Worm (Caenorhabditis elegans) whole organism, L1 larva: ENCODE data around the gene srg-13.

Experiments
- C04F5.9 ChIP-seq: sonication (generic microtip); optimal IDR thresholded peaks from 2 replicates; lab custom pipeline; 2016; ENCODE audit warnings: missing genetic modification characterization, missing compliant biosample characterization
- C16A3.4 ChIP-seq: fragments of 150-350 bp; optimal IDR thresholded peaks from 2 replicates; lab custom pipeline; 2014; ENCODE audit warnings: missing biosample characterization, missing genetic modification characterization
- alr-1 ChIP-seq: fragments of 200-800 bp; sonication (Bioruptor generic); optimal IDR thresholded peaks from 2 replicates; lab custom pipeline; 2018; ENCODE audit warnings: borderline replicate concordance, mild to moderate bottlenecking, missing genetic modification characterization, missing compliant biosample characterization
- aly-2 ChIP-seq: fragments of 150-350 bp; optimal IDR thresholded peaks from 2 replicates; lab custom pipeline; 2014; ENCODE audit warnings: missing biosample characterization, missing genetic modification characterization
- blmp-1 ChIP-seq: fragments of 150-350 bp; optimal IDR thresholded peaks from 2 replicates; lab custom pipeline; 2014; ENCODE audit warnings: missing biosample characterization, missing genetic modification characterization
- ceh-63 ChIP-seq: fragments of 200-800 bp; sonication (Bioruptor generic); optimal IDR thresholded peaks from 2 replicates; lab custom pipeline; 2018; ENCODE audit warnings: mild to moderate bottlenecking, missing genetic modification characterization, missing compliant biosample characterization
- ceh-8 ChIP-seq: fragments of 200-800 bp; sonication (Bioruptor generic); optimal IDR thresholded peaks from 2 replicates; lab custom pipeline; 2018; ENCODE audit warnings: mild to moderate bottlenecking, missing genetic modification characterization, moderate library complexity, missing compliant biosample characterization
- ces-1 ChIP-seq: fragments of 150-350 bp; optimal IDR thresholded peaks from 2 replicates; lab custom pipeline; 2014; ENCODE audit warnings: missing biosample characterization, missing genetic modification reagents, missing genetic modification characterization
- dpl-1 ChIP-seq, 3 experiments: fragments of 150-350 bp in 2 of 3; sonication (generic microtip) in 1 of 3; optimal IDR thresholded peaks; 2 replicates each; lab custom pipeline; 2014 to 2017; ENCODE audit warnings: missing biosample characterization in 3 of 3, missing genetic modification characterization in 3 of 3, missing genetic modification reagents in 3 of 3
- dsc-1 ChIP-seq: sonication (generic microtip); optimal IDR thresholded peaks from 2 replicates; lab custom pipeline; 2016; ENCODE audit warnings: mild to moderate bottlenecking, missing genetic modification characterization, missing compliant biosample characterization
- efl-1 ChIP-seq, 4 experiments: fragments of 150-350 bp; optimal IDR thresholded peaks in 3 of 4; peaks in 1 of 4; 1 replicate in 1 of 4; 2 replicates in 3 of 4; lab custom pipeline; 2014; ENCODE audit warnings: missing biosample characterization in 2 of 4, missing genetic modification characterization in 2 of 4, missing genetic modification reagents in 2 of 4
- efl-3 ChIP-seq: fragments of 200-800 bp; sonication (Bioruptor generic); optimal IDR thresholded peaks from 2 replicates; lab custom pipeline; 2018; ENCODE audit warnings: mild to moderate bottlenecking, missing genetic modification characterization, missing compliant biosample characterization
- egl-13 ChIP-seq: sonication (generic microtip); optimal IDR thresholded peaks from 2 replicates; lab custom pipeline; 2016; ENCODE audit warnings: missing genotype, missing genetic modification reagents, missing genetic modification characterization, missing compliant biosample characterization
- egl-27 ChIP-seq, 2 experiments: fragments of 150-350 bp in 1 of 2; sonication (generic microtip); optimal IDR thresholded peaks; 3 replicates each; lab custom pipeline; 2017 to 2018; ENCODE audit warnings: missing biosample characterization in 2 of 2, missing genetic modification characterization in 2 of 2, missing genetic modification reagents in 2 of 2
- elt-2 ChIP-seq: sonication (generic microtip); optimal IDR thresholded peaks from 2 replicates; lab custom pipeline; 2016; ENCODE audit warnings: missing genetic modification characterization, mild to moderate bottlenecking, inconsistent platforms, missing compliant biosample characterization, missing genetic modification reagents
- ets-5 ChIP-seq: fragments of 200-800 bp; sonication (Bioruptor generic); IDR thresholded peaks from 2 replicates; pipeline ENCODE4 v1.3.6; 2022; ENCODE audit warnings: missing genetic modification characterization, missing compliant biosample characterization
- fkh-4 ChIP-seq: sonication (generic microtip); optimal IDR thresholded peaks from 2 replicates; lab custom pipeline; 2016; ENCODE audit warnings: missing compliant biosample characterization, missing genetic modification characterization, borderline replicate concordance
- fkh-8 ChIP-seq: sonication (generic microtip); optimal IDR thresholded peaks from 2 replicates; lab custom pipeline; 2016; ENCODE audit warnings: mild to moderate bottlenecking, missing genetic modification characterization, missing compliant biosample characterization
- grh-1 ChIP-seq: fragments of 200-800 bp; sonication (Bioruptor generic); IDR thresholded peaks from 2 replicates; pipeline ENCODE4 v1.3.6; 2022; ENCODE audit warnings: missing genetic modification reagents, missing genetic modification characterization, missing compliant biosample characterization
- hlh-4 ChIP-seq: sonication (generic microtip); optimal IDR thresholded peaks from 2 replicates; lab custom pipeline; 2016; ENCODE audit warnings: mild to moderate bottlenecking, missing genetic modification characterization, missing compliant biosample characterization
- hpl-2 ChIP-seq: fragments of 150-350 bp; optimal IDR thresholded peaks from 2 replicates; lab custom pipeline; 2014; ENCODE audit warnings: missing biosample characterization, missing genetic modification reagents, missing genetic modification characterization
- isw-1 ChIP-seq: fragments of 200-800 bp; sonication (Bioruptor generic); IDR thresholded peaks from 2 replicates; pipeline ENCODE4 v1.3.6; 2022; ENCODE audit warnings: missing genetic modification characterization, missing compliant biosample characterization
- jun-1 ChIP-seq: fragments of 150-350 bp; optimal IDR thresholded peaks from 2 replicates; lab custom pipeline; 2014; ENCODE audit warnings: missing biosample characterization, missing genetic modification reagents, missing genetic modification characterization
- lin-14 ChIP-seq: fragments of 200-800 bp; sonication (Bioruptor generic); optimal IDR thresholded peaks from 2 replicates; lab custom pipeline; 2018; ENCODE audit warnings: mild to moderate bottlenecking, missing genetic modification characterization, moderate library complexity, missing compliant biosample characterization
- lin-35 ChIP-seq, 2 experiments: fragments of 150-350 bp; optimal IDR thresholded peaks; 2 replicates each; lab custom pipeline; 2014; ENCODE audit warnings: missing biosample characterization in 2 of 2, missing genetic modification characterization in 2 of 2, missing genetic modification reagents in 2 of 2
- lin-39 ChIP-seq: fragments of 150-350 bp; optimal IDR thresholded peaks from 2 replicates; lab custom pipeline; 2014; ENCODE audit warnings: missing biosample characterization, missing genetic modification reagents, missing genetic modification characterization
- mab-9 ChIP-seq: fragments of 200-800 bp; sonication (Bioruptor generic); IDR thresholded peaks from 2 replicates; pipeline ENCODE4 v1.3.6; 2022; ENCODE audit warnings: missing genetic modification reagents, missing genetic modification characterization, missing compliant biosample characterization
- mdl-1 ChIP-seq, 2 experiments: fragments of 150-350 bp; optimal IDR thresholded peaks; 2 replicates each; lab custom pipeline; 2014 to 2017; ENCODE audit warnings: missing biosample characterization in 2 of 2, missing genetic modification characterization in 2 of 2, inconsistent platforms in 1 of 2
- mef-2 ChIP-seq: fragments of 150-350 bp; optimal IDR thresholded peaks from 2 replicates; lab custom pipeline; 2014; ENCODE audit warnings: missing biosample characterization, missing genetic modification characterization
- nhr-12 ChIP-seq: sonication (generic microtip); optimal IDR thresholded peaks from 2 replicates; lab custom pipeline; 2017; ENCODE audit warnings: missing biosample characterization, missing genetic modification characterization
- nhr-19 ChIP-seq: fragments of 200-800 bp; sonication (Bioruptor generic); conservative IDR thresholded peaks from 2 replicates; pipeline ENCODE4 v1.3.6; 2022; ENCODE audit warnings: missing genetic modification characterization, missing compliant biosample characterization
- nhr-20 ChIP-seq: sonication (generic microtip); optimal IDR thresholded peaks from 2 replicates; lab custom pipeline; 2016; ENCODE audit warnings: mild to moderate bottlenecking, missing genetic modification characterization, missing compliant biosample characterization
- nhr-76 ChIP-seq: sonication (generic microtip); optimal IDR thresholded peaks from 2 replicates; lab custom pipeline; 2017; ENCODE audit warnings: missing biosample characterization, missing genetic modification characterization
- nhr-85 ChIP-seq: sonication (generic microtip); peaks from one replicate; lab custom pipeline; 2016; ENCODE audit warnings: missing genetic modification characterization, inconsistent platforms, missing compliant biosample characterization
- pag-3 ChIP-seq: sonication (generic microtip); optimal IDR thresholded peaks from 2 replicates; lab custom pipeline; 2017; ENCODE audit warnings: missing genetic modification characterization, mild to moderate bottlenecking, missing compliant biosample characterization, antibody characterized with exemption, borderline replicate concordance; ENCODE audit not compliant: insufficient read depth
- rnt-1 ChIP-seq: sonication (generic microtip); optimal IDR thresholded peaks from 2 replicates; lab custom pipeline; 2016; ENCODE audit warnings: mild to moderate bottlenecking, missing genetic modification characterization, moderate library complexity, missing compliant biosample characterization
- sox-4 ChIP-seq: sonication (generic microtip); optimal IDR thresholded peaks from 2 replicates; lab custom pipeline; 2016; ENCODE audit warnings: missing genetic modification characterization, missing compliant biosample characterization
- tlp-1 ChIP-seq: fragments of 150-350 bp; optimal IDR thresholded peaks from 2 replicates; lab custom pipeline; 2014; ENCODE audit warnings: missing biosample characterization, missing genetic modification characterization
- unc-30 ChIP-seq: sonication (generic microtip); optimal IDR thresholded peaks from 2 replicates; lab custom pipeline; 2017; ENCODE audit warnings: missing biosample characterization, missing genetic modification characterization
- unc-86 ChIP-seq: sonication (generic microtip); optimal IDR thresholded peaks from 2 replicates; lab custom pipeline; 2016; ENCODE audit warnings: missing genetic modification characterization, missing compliant biosample characterization
- ztf-4 ChIP-seq: fragments of 150-350 bp; optimal IDR thresholded peaks from 2 replicates; lab custom pipeline; 2014; ENCODE audit warnings: missing biosample characterization, missing genetic modification characterization

srg-13 gene

ce11 chrIII:4634947-4635346, 37.1 kb upstream of the srg-13 start, which contains the start of gene clec-153:
clec-153 (plus strand) TSS chrIII:4635247.
- TF ChIP-seq hpl-2 (GFP tag; lab: Kevin White, UChicago): no peak
- TF ChIP-seq sox-4 (tag; lab: Kevin White, UChicago): no peak
- no peak for TF ChIP-seq nhr-20
- TF ChIP-seq alr-1 (tag; lab: Kevin White, UChicago): no peak
- TF ChIP-seq mab-9 (GFP tag; lab: Robert Waterston, UW): no peak
- no peak for TF ChIP-seq grh-1 (GFP tag; lab: Robert Waterston, UW)
- TF ChIP-seq, all 84 proteins: peak for 0

DNA sequence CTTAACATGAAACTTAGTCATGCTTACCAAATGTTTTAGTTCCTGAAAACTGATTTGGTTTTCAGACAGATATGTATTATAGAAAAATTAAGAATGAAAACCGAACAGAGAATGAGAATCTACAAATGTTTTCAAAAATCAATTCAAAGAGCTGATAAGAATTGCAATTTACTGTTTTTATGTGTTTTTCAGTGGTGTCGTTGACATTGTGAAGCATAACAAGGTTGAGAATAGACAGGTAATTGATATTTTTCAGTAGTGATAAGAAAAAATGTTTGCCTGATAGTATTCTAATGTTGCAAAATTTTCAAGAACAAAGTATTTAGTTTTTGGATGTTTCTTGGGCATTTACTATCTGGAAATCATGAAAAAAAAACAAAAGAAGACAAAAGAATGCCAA, 28.8 kb upstream of the srg-13 start, which contains the start of gene pfas-1:
Gene pfas-1, minus strand, starts transcription at position 49 of the 400 bp plus-strand sequence.
- TF ChIP-seq elt-2 (tag; lab: Kevin White, UChicago) (peak; percentile 21), ztf-4 (tag; lab: Kevin White, UChicago) (no peak), tlp-1 (tag; lab: Kevin White, UChicago) (peak; percentile 41)

DNA sequence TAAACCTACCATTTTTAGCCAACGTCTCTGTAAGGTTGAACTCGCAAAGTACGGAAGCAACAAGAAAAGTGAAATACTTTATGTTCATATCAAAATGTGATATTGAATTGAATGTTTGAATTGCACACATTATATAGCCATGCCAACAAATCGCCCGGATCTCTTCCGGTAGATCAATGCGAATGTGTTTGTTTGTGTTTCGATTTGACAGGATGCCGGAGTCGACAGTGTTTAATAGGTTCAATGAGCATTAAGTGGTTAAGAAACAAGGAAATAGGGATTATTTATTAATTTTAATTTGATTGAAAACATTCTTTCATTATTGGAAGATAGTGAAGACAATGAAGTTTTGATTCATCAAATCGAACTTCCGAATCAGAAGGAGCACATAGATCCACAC, 25.8 kb upstream of the srg-13 start, which contains the start of gene pqn-29:
Gene pqn-29, minus strand, starts transcription at position 101 of the 400 bp plus-strand sequence.
- TF ChIP-seq ets-5 (GFP tag; lab: Robert Waterston, UW) (no peak), egl-13 (tag; lab: Kevin White, UChicago) (no peak), hlh-4 (tag; lab: Kevin White, UChicago) (no peak)

DNA sequence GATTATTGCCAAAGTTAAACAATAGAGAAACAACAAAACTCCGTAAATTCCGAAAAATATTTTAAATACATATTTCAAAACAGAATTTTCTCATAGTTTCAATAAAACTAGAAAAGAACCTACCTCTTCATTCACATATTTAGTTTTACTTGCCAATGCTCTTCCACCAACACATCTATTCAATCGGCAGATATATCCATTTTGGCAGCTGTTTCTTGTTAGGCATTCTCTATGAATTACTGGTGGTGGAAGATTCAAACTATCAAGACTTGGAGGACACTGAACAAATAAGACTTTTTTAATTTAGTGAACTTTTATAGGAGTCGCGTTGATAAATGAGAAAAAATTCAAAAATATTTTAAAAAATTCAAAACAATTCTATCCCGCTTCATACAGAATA, 24.7 kb upstream of the srg-13 start:
- TF ChIP-seq efl-3 (GFP tag; lab: Kevin White, UChicago) (no peak), fkh-4 (tag; lab: Kevin White, UChicago) (peak; percentile 71), dsc-1 (tag; lab: Kevin White, UChicago) (peak; percentile 94), ceh-63 (GFP tag; lab: Kevin White, UChicago) (no peak)

DNA sequence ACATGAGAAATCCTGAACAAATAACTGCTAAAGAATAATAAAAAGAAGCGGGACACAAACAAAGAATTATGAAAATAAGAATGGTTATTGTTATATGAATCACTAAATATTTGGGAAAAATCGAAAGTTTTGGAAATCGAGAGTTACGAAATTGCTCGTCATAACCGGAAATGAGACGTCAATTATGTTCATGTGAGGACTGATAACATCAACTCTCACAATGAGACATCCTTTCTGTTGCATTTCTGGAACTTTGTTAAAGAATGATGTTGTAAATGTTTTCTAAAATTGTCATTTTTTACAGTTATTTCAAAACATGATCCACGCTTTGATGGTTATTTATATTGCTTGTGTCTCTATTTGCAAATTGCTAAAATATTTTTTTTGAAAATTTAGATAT, 24.2 kb upstream of the srg-13 start, which contains the start of gene T23F11.6:
Gene T23F11.6, minus strand, starts transcription at position 45 of the 400 bp plus-strand sequence.
- TF ChIP-seq unc-30: no peak
- no peak for TF ChIP-seq ceh-8
- TF ChIP-seq nhr-12 (tag; lab: Kevin White, UChicago): no peak
- TF ChIP-seq unc-86: no peak
- TF ChIP-seq blmp-1 (tag; lab: Kevin White, UChicago): no peak
- TF ChIP-seq dpl-1 (GFP tag; optimal IDR thresholded peaks at IDR 0.05; lab: Kevin White, UChicago): no peak
- no peak for TF ChIP-seq C16A3.4 (tag; lab: Kevin White, UChicago)
- TF ChIP-seq lin-35 (GFP tag; optimal IDR thresholded peaks at IDR 0.05; lab: Kevin White, UChicago): no peak
- no peak for TF ChIP-seq ces-1 (GFP tag; lab: Kevin White, UChicago)
- no peak for TF ChIP-seq nhr-85 (tag; lab: Kevin White, UChicago)
- TF ChIP-seq C04F5.9 (tag; lab: Kevin White, UChicago): no peak
- no peak for TF ChIP-seq jun-1 (tag; lab: Kevin White, UChicago)

ce11 chrIII:4649363-4649768, 22.7 kb upstream of the srg-13 start:
- peak; percentile 100 for TF ChIP-seq lin-14 (GFP tag; lab: Kevin White, UChicago)
- peak; percentile 12 for TF ChIP-seq pag-3 (tag; lab: Kevin White, UChicago)
- peak; percentile 94 to 100 for TF ChIP-seq mdl-1 (tag; optimal IDR thresholded peaks at IDR 0.05; lab: Kevin White, UChicago)
- peak; percentile 42 for TF ChIP-seq mef-2
- peak; percentile 90 for TF ChIP-seq rnt-1
- peak; percentile 84 for TF ChIP-seq blmp-1 (tag; lab: Kevin White, UChicago)
- peak; percentile 93 for TF ChIP-seq fkh-8 (tag; lab: Kevin White, UChicago)
- TF ChIP-seq efl-1 (optimal IDR thresholded peaks at IDR 0.05; lab: Kevin White, UChicago): peak; percentile 86 to 91
- TF ChIP-seq efl-1 (GFP tag; optimal IDR thresholded peaks at IDR 0.05 in 1 of 2; lab: Kevin White, UChicago): peak; percentile 72 to 97
- TF ChIP-seq mab-9 (GFP tag; lab: Robert Waterston, UW): peak; percentile 73
- TF ChIP-seq nhr-76 (tag; lab: Kevin White, UChicago): peak; percentile 55
- TF ChIP-seq elt-2 (tag; lab: Kevin White, UChicago): peak; percentile 90
- TF ChIP-seq nhr-19 (GFP tag; lab: Robert Waterston, UW): peak; percentile 92
- TF ChIP-seq lin-39 (tag; lab: Kevin White, UChicago): peak; percentile 7
- TF ChIP-seq egl-27 (tag; optimal IDR thresholded peaks at IDR 0.05; lab: Kevin White, UChicago): peak; percentile 84 to 85
- no peak for TF ChIP-seq efl-3 (GFP tag; lab: Kevin White, UChicago)
- peak; percentile 44 for TF ChIP-seq fkh-4 (tag; lab: Kevin White, UChicago)
- no peak for TF ChIP-seq aly-2 (tag; lab: Kevin White, UChicago)
- TF ChIP-seq isw-1 (GFP tag; lab: Robert Waterston, UW): peak; percentile 81
- TF ChIP-seq C04F5.9 (tag; lab: Kevin White, UChicago): peak; percentile 84
